Fruit fly (Drosophila melanogaster) whole organism, embryonic: ENCODE data around the gene CG5377.

ENCODE experiments used
- Aef1 ChIP-seq: fragments of 200-800 bp; sonication (Bioruptor generic); IDR thresholded peaks from 3 replicates; pipeline ENCODE4 v1.3.6; 2022; ENCODE audit warnings: missing biosample characterization, missing genetic modification characterization
- CG10147 ChIP-seq: fragments of 200-800 bp; sonication (Bioruptor generic); optimal IDR thresholded peaks from 2 replicates; lab custom pipeline; 2019; ENCODE audit warnings: missing biosample characterization, mild to moderate bottlenecking, missing genetic modification characterization, moderate library complexity
- CG11398 ChIP-seq: fragments of 200-800 bp; sonication (Bioruptor generic); optimal IDR thresholded peaks from 2 replicates; lab custom pipeline; 2016; ENCODE audit warnings: missing biosample characterization, missing genetic modification characterization
- CG11456 ChIP-seq: fragments of 200-800 bp; sonication (Bioruptor generic); IDR thresholded peaks from 3 replicates; pipeline ENCODE4 v1.3.6; 2022; ENCODE audit warnings: missing biosample characterization, missing genetic modification characterization
- CG11695 ChIP-seq: fragments of 200-800 bp; sonication (Bioruptor generic); IDR thresholded peaks from 3 replicates; pipeline ENCODE4 v1.3.6; 2022; ENCODE audit warnings: missing biosample characterization, missing genetic modification characterization
- CG12071 ChIP-seq: fragments of 200-800 bp; sonication (Bioruptor generic); optimal IDR thresholded peaks from 3 replicates; lab custom pipeline; 2018; ENCODE audit warnings: missing biosample characterization, mild to moderate bottlenecking, missing genetic modification characterization
- CG12155 ChIP-seq: fragments of 200-800 bp; sonication (Bioruptor generic); optimal IDR thresholded peaks from 3 replicates; lab custom pipeline; 2016; ENCODE audit warnings: missing biosample characterization, missing genetic modification characterization
- CG13424 ChIP-seq: fragments of 200-800 bp; sonication (Bioruptor generic); optimal IDR thresholded peaks from 2 replicates; lab custom pipeline; 2019; ENCODE audit warnings: missing biosample characterization, mild to moderate bottlenecking, missing genetic modification characterization, moderate library complexity
- CG16815 ChIP-seq: fragments of 200-800 bp; sonication (Bioruptor generic); optimal IDR thresholded peaks from 3 replicates; lab custom pipeline; 2017; ENCODE audit warnings: missing biosample characterization, mild to moderate bottlenecking, missing genetic modification characterization
- CG17359 ChIP-seq: fragments of 200-800 bp; sonication (Bioruptor generic); optimal IDR thresholded peaks from 3 replicates; lab custom pipeline; 2018; ENCODE audit warnings: missing biosample characterization, mild to moderate bottlenecking, missing genetic modification characterization, moderate library complexity
- CG17802 ChIP-seq: fragments of 200-800 bp; sonication (Bioruptor generic); optimal IDR thresholded peaks from 2 replicates; lab custom pipeline; 2018; ENCODE audit warnings: missing biosample characterization, mild to moderate bottlenecking, missing genetic modification characterization, moderate library complexity
- CG2116 ChIP-seq: fragments of 200-800 bp; sonication (Bioruptor generic); optimal IDR thresholded peaks from 3 replicates; lab custom pipeline; 2018; ENCODE audit warnings: missing biosample characterization, mild to moderate bottlenecking, missing genetic modification characterization
- CG30020 ChIP-seq: fragments of 200-800 bp; optimal IDR thresholded peaks from 2 replicates; lab custom pipeline; 2019; ENCODE audit warnings: missing biosample characterization, mild to moderate bottlenecking, missing genetic modification characterization, moderate library complexity
- CG3163 ChIP-seq: fragments of 200-800 bp; sonication (Bioruptor generic); optimal IDR thresholded peaks from 3 replicates; lab custom pipeline; 2016; ENCODE audit warnings: missing biosample characterization, missing genetic modification characterization
- CG32767 ChIP-seq: fragments of 200-800 bp; sonication (Bioruptor generic); IDR thresholded peaks from 2 replicates; pipeline ENCODE4 v1.3.6; 2022; ENCODE audit warnings: missing biosample characterization, missing genetic modification characterization
- CG8089 ChIP-seq: fragments of 200-800 bp; sonication (Bioruptor generic); optimal IDR thresholded peaks from 3 replicates; lab custom pipeline; 2016; ENCODE audit warnings: missing biosample characterization, missing genetic modification characterization
- CG9437 ChIP-seq: fragments of 200-800 bp; sonication (Bioruptor generic); optimal IDR thresholded peaks from 2 replicates; lab custom pipeline; 2018; ENCODE audit warnings: missing biosample characterization, mild to moderate bottlenecking, missing genetic modification characterization
- CG9817 ChIP-seq: fragments of 200-800 bp; sonication (Bioruptor generic); optimal IDR thresholded peaks from 2 replicates; lab custom pipeline; 2018; ENCODE audit warnings: missing biosample characterization, mild to moderate bottlenecking, missing genetic modification characterization, moderate library complexity
- Dp ChIP-seq: fragments of 200-800 bp; sonication (Bioruptor generic); optimal IDR thresholded peaks from 2 replicates; lab custom pipeline; 2018; ENCODE audit warnings: missing biosample characterization, mild to moderate bottlenecking, missing genetic modification characterization, moderate library complexity
- Hmx ChIP-seq: fragments of 200-800 bp; sonication (Bioruptor generic); optimal IDR thresholded peaks from 2 replicates; lab custom pipeline; 2016; ENCODE audit warnings: missing biosample characterization, missing genetic modification characterization
- Lim3 ChIP-seq: fragments of 200-800 bp; sonication (Bioruptor generic); IDR thresholded peaks from 2 replicates; pipeline ENCODE4 v1.3.6; 2022; ENCODE audit warnings: missing biosample characterization, missing genetic modification characterization
- Lpt ChIP-seq: fragments of >200 bp; optimal IDR thresholded peaks from 2 replicates; lab custom pipeline; 2018; ENCODE audit warnings: missing biosample characterization, missing genetic modification characterization
- Med ChIP-seq: fragments of 200-800 bp; sonication (Bioruptor generic); peaks from one replicate; lab custom pipeline; 2016; ENCODE audit warnings: missing biosample characterization, missing genetic modification characterization, mild to moderate bottlenecking, inconsistent platforms, moderate library complexity
- Mrtf ChIP-seq: fragments of 200-800 bp; sonication (Bioruptor generic); IDR thresholded peaks from 3 replicates; pipeline ENCODE4 v1.3.6; 2022; ENCODE audit warnings: missing biosample characterization, missing genetic modification characterization
- Opbp ChIP-seq: fragments of 200-800 bp; sonication (Bioruptor generic); IDR thresholded peaks from 3 replicates; pipeline ENCODE4 v1.3.6; 2022; ENCODE audit warnings: missing biosample characterization, missing genetic modification characterization; ENCODE audit not compliant: partially characterized antibody
- Optix ChIP-seq: fragments of 200-800 bp; sonication (Bioruptor generic); IDR thresholded peaks from 3 replicates; pipeline ENCODE4 v1.3.6; 2022; ENCODE audit warnings: missing biosample characterization, missing genetic modification characterization
- Poxn ChIP-seq: fragments of 200-800 bp; sonication (Bioruptor generic); IDR thresholded peaks from 2 replicates; pipeline ENCODE4 v1.3.6; 2022; ENCODE audit warnings: missing biosample characterization, missing genetic modification characterization
- Sox102F ChIP-seq: fragments of 200-800 bp; sonication (Bioruptor generic); optimal IDR thresholded peaks from 2 replicates; lab custom pipeline; 2018; ENCODE audit warnings: missing biosample characterization, mild to moderate bottlenecking, missing genetic modification characterization, moderate library complexity
- aop ChIP-seq: fragments of 200-800 bp; sonication (Bioruptor generic); IDR thresholded peaks from 2 replicates; pipeline ENCODE4 v1.3.6; 2022; ENCODE audit warnings: missing biosample characterization, missing genetic modification characterization
- cad ChIP-seq: fragments of >200 bp; optimal IDR thresholded peaks from 2 replicates; lab custom pipeline; 2017; ENCODE audit warnings: missing biosample characterization, missing genetic modification characterization
- caup ChIP-seq: fragments of 200-800 bp; sonication (Bioruptor generic); optimal IDR thresholded peaks from 3 replicates; lab custom pipeline; 2017; ENCODE audit warnings: missing biosample characterization, mild to moderate bottlenecking, missing genetic modification characterization, moderate library complexity; ENCODE audit not compliant: severe bottlenecking
- chm ChIP-seq: fragments of 200-800 bp; sonication (Bioruptor generic); IDR thresholded peaks from 2 replicates; pipeline ENCODE4 v1.3.6; 2022; ENCODE audit warnings: missing biosample characterization, missing genetic modification characterization
- ci ChIP-seq: fragments of 200-800 bp; sonication (Bioruptor generic); IDR thresholded peaks from 3 replicates; pipeline ENCODE4 v1.3.6; 2022; ENCODE audit warnings: missing biosample characterization, missing genetic modification characterization
- dan ChIP-seq: fragments of 200-800 bp; sonication (Bioruptor generic); IDR thresholded peaks from 2 replicates; pipeline ENCODE4 v1.3.6; 2022; ENCODE audit warnings: missing biosample characterization, missing genetic modification characterization
- dpn ChIP-seq, 2 experiments: fragments of 200-800 bp; sonication (Bioruptor generic); optimal IDR thresholded peaks; 3 replicates each; lab custom pipeline; 2016; ENCODE audit warnings: missing biosample characterization in 2 of 2, missing genetic modification characterization in 2 of 2
- eyg ChIP-seq: fragments of 200-800 bp; sonication (Bioruptor generic); optimal IDR thresholded peaks from 3 replicates; lab custom pipeline; 2016; ENCODE audit warnings: missing biosample characterization, missing genetic modification characterization
- gcm ChIP-seq: fragments of 200-800 bp; sonication (Bioruptor generic); optimal IDR thresholded peaks from 2 replicates; lab custom pipeline; 2019; ENCODE audit warnings: missing biosample characterization, mild to moderate bottlenecking, missing genetic modification characterization, moderate library complexity
- grau ChIP-seq: fragments of 200-800 bp; optimal IDR thresholded peaks from 3 replicates; lab custom pipeline; 2019; ENCODE audit warnings: missing biosample characterization, mild to moderate bottlenecking, missing genetic modification characterization, moderate library complexity
- inv ChIP-seq: fragments of 200-800 bp; sonication (Bioruptor generic); IDR thresholded peaks from 2 replicates; pipeline ENCODE4 v1.3.6; 2022; ENCODE audit warnings: missing biosample characterization, missing genetic modification characterization; ENCODE audit not compliant: partially characterized antibody
- lilli ChIP-seq: fragments of 200-800 bp; sonication (Bioruptor generic); optimal IDR thresholded peaks from 3 replicates; lab custom pipeline; 2016; ENCODE audit warnings: missing biosample characterization, missing genetic modification characterization
- otp ChIP-seq: fragments of 200-800 bp; sonication (Bioruptor generic); IDR thresholded peaks from 3 replicates; pipeline ENCODE4, ENCODE4 v1.3.6; 2022; ENCODE audit warnings: missing biosample characterization, missing genetic modification characterization
- pzg ChIP-seq: fragments of 200-800 bp; sonication (Bioruptor generic); optimal IDR thresholded peaks from 3 replicates; lab custom pipeline; 2018; ENCODE audit warnings: missing biosample characterization, mild to moderate bottlenecking, missing genetic modification characterization, moderate library complexity
- sisA ChIP-seq: fragments of 200-800 bp; sonication (Bioruptor generic); IDR thresholded peaks from 2 replicates; pipeline ENCODE4 v1.3.6; 2022; ENCODE audit warnings: missing biosample characterization, missing genetic modification characterization
- sqz ChIP-seq: fragments of 200-800 bp; sonication (Bioruptor generic); optimal IDR thresholded peaks from 3 replicates; lab custom pipeline; 2018; ENCODE audit warnings: missing biosample characterization, mild to moderate bottlenecking, missing genetic modification characterization
- stc ChIP-seq: fragments of 200-800 bp; sonication (Bioruptor generic); IDR thresholded peaks from 2 replicates; pipeline ENCODE4 v1.3.6; 2022; ENCODE audit warnings: missing biosample characterization, missing genetic modification characterization
- sug ChIP-seq: fragments of 200-800 bp; optimal IDR thresholded peaks from 2 replicates; lab custom pipeline; 2019; ENCODE audit warnings: missing biosample characterization, mild to moderate bottlenecking, missing genetic modification characterization, moderate library complexity
- tgo ChIP-seq: fragments of 200-800 bp; sonication (Bioruptor generic); IDR thresholded peaks from 3 replicates; pipeline ENCODE4 v1.3.6; 2022; ENCODE audit warnings: missing biosample characterization, missing genetic modification characterization
- trh ChIP-seq: fragments of 200-800 bp; sonication (Bioruptor generic); optimal IDR thresholded peaks from 2 replicates; lab custom pipeline; 2016; ENCODE audit warnings: missing biosample characterization, missing genetic modification characterization
- yki ChIP-seq: fragments of >200 bp; optimal IDR thresholded peaks from 3 replicates; lab custom pipeline; 2018
- zf30C ChIP-seq: fragments of 200-800 bp; sonication (Bioruptor generic); optimal IDR thresholded peaks from 3 replicates; lab custom pipeline; 2018; ENCODE audit warnings: missing biosample characterization, mild to moderate bottlenecking, missing genetic modification characterization
- zfh2 ChIP-seq: fragments of 200-800 bp; sonication (Bioruptor generic); optimal IDR thresholded peaks from 2 replicates; lab custom pipeline; 2016; ENCODE audit warnings: missing biosample characterization, missing genetic modification characterization

CG5377 gene

dm6 chr3R:22491088-22491879, 23.3 kb upstream of the CG5377 start, which contains the start of the genes CCT1 and tHMG1 (continued):
- TF ChIP-seq CG10147 (GFP tag; lab: Kevin White, UChicago): no peak
- TF ChIP-seq sug (tag; lab: Kevin White, UChicago): peak; percentile 19
- peak; percentile 3 for TF ChIP-seq CG9437 (GFP tag; lab: Kevin White, UChicago)
- no peak for TF ChIP-seq zf30C (GFP tag; lab: Kevin White, UChicago)
- no peak for TF ChIP-seq CG12071
- peak; percentile 13 for TF ChIP-seq CG13424 (tag; lab: Kevin White, UChicago)
- TF ChIP-seq CG12155 (GFP tag; lab: Kevin White, UChicago): no peak
- TF ChIP-seq CG17802 (tag; lab: Kevin White, UChicago): no peak
- peak; percentile 42 for TF ChIP-seq lilli
- peak; percentile 37 for TF ChIP-seq CG30020 (tag; lab: Kevin White, UChicago)
- TF ChIP-seq aop (GFP tag; lab: Robert Waterston, UW): no peak
- TF ChIP-seq otp: no peak
- no peak for TF ChIP-seq Lpt
- no peak for TF ChIP-seq sqz
- no peak for TF ChIP-seq chm (GFP tag; lab: Robert Waterston, UW)
- TF ChIP-seq CG11456 (GFP tag; lab: Robert Waterston, UW): no peak
- no peak for TF ChIP-seq cad (GFP tag; lab: Kevin White, UChicago)
- TF ChIP-seq Hmx (GFP tag; lab: Kevin White, UChicago): no peak
- no peak for TF ChIP-seq dan
- peak; percentile 91 for TF ChIP-seq inv (GFP tag; lab: Robert Waterston, UW)
- no peak for TF ChIP-seq zfh2 (GFP tag; lab: Kevin White, UChicago)
- TF ChIP-seq tgo (GFP tag; lab: Robert Waterston, UW): no peak
- no peak for TF ChIP-seq Mrtf (GFP tag; lab: Robert Waterston, UW)
- no peak for TF ChIP-seq stc (GFP tag; lab: Robert Waterston, UW)
- no peak for TF ChIP-seq caup (GFP tag; lab: Kevin White, UChicago)
- no peak for TF ChIP-seq CG11398
- no peak for TF ChIP-seq CG9817 (tag; lab: Kevin White, UChicago)
- TF ChIP-seq Opbp (GFP tag; lab: Robert Waterston, UW): peak; percentile 85
- TF ChIP-seq Poxn (GFP tag; lab: Robert Waterston, UW): no peak
- no peak for TF ChIP-seq yki (lab: Kevin White, UChicago)
- peak; percentile 21 for TF ChIP-seq grau (tag; lab: Kevin White, UChicago)
- no peak for TF ChIP-seq Sox102F
- peak; percentile 91 for TF ChIP-seq CG2116 (GFP tag; lab: Kevin White, UChicago)
- TF ChIP-seq Aef1 (GFP tag; lab: Robert Waterston, UW): no peak
- no peak for TF ChIP-seq gcm (GFP tag; lab: Kevin White, UChicago)
- TF ChIP-seq Optix (GFP tag; lab: Robert Waterston, UW): no peak
- peak; percentile 73 for TF ChIP-seq Dp (GFP tag; lab: Kevin White, UChicago)
- TF ChIP-seq CG32767: no peak
- TF ChIP-seq Lim3 (GFP tag; lab: Robert Waterston, UW): no peak
- no peak for TF ChIP-seq ci (GFP tag; lab: Robert Waterston, UW)
- TF ChIP-seq pzg (GFP tag; lab: Kevin White, UChicago): peak; percentile 54
- TF ChIP-seq sisA (GFP tag; lab: Robert Waterston, UW): no peak
- no peak for TF ChIP-seq CG17359
- no peak for TF ChIP-seq CG8089 (GFP tag; lab: Kevin White, UChicago)
- peak in 1 of 2 experiments; percentile 1 for TF ChIP-seq dpn (GFP tag; optimal IDR thresholded peaks at IDR 0.05; lab: Kevin White, UChicago)
- TF ChIP-seq CG3163: no peak
- TF ChIP-seq CG11695 (GFP tag; lab: Robert Waterston, UW): no peak
- no peak for TF ChIP-seq eyg (GFP tag; lab: Kevin White, UChicago)
- TF ChIP-seq trh: no peak
- TF ChIP-seq Med (GFP tag; lab: Kevin White, UChicago): peak; percentile 72
- no peak for TF ChIP-seq CG16815
